Worm (Caenorhabditis elegans) whole organism, young adult: Measurements from ENCODE around the gene M03F8.7.

Source experiments
- B0035.1 ChIP-seq: sonication (generic microtip); optimal IDR thresholded peaks from 2 replicates; lab custom pipeline; 2016; ENCODE audit warnings: missing genetic modification characterization, mild to moderate bottlenecking, missing compliant biosample characterization, missing genotype, missing genetic modification reagents
- athp-1 ChIP-seq: sonication (generic microtip); optimal IDR thresholded peaks from 2 replicates; lab custom pipeline; 2017; ENCODE audit warnings: mild to moderate bottlenecking, missing genetic modification characterization, missing compliant biosample characterization
- him-1 ChIP-seq: sonication (generic microtip); optimal IDR thresholded peaks from 2 replicates; lab custom pipeline; 2016; ENCODE audit warnings: missing genotype, missing genetic modification reagents, missing genetic modification characterization, missing compliant biosample characterization
- zfh-2 ChIP-seq: fragments of 200-800 bp; sonication (Bioruptor generic); conservative IDR thresholded peaks from 2 replicates; pipeline ENCODE4 v1.3.6; 2022; ENCODE audit warnings: missing genetic modification reagents, missing genetic modification characterization, missing compliant biosample characterization
- zim-3 ChIP-seq: sonication (generic microtip); optimal IDR thresholded peaks from 2 replicates; lab custom pipeline; 2017; ENCODE audit warnings: mild to moderate bottlenecking, missing genetic modification characterization, moderate library complexity, missing compliant biosample characterization

DNA sequence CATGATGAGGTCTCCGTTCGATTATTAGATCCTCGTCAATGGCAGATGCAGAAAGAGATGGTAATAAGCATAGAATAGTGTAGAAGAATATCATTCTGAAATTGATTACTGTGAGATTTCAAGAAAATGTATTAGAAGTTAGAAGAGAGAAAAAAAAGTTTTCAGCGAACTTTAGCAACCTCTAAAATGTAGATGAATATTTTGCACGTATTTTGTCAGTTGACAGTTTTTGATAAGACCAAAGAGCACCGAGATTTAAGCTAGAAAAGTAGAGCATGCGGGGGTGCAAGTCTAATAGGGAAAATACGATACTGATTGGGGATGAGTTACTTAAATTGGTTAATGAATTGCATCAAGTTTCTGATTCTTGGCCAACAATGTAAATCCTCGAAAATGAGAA lies 18.0 kb downstream of the M03F8.7 start, which contains the start of gene M03F8.6:
- TF ChIP-seq zim-3 (tag; lab: Kevin White, UChicago) (no peak), athp-1 (no peak), B0035.1 (tag; lab: Kevin White, UChicago) (no peak), zfh-2 (GFP tag; lab: Robert Waterston, UW) (no peak), him-1 (tag; lab: Kevin White, UChicago) (no peak)
